Worm (Caenorhabditis elegans) whole organism, L4/young adult: ENCODE measurements around the gene F28F9.2.

Source experiments
- dao-5 ChIP-seq: sonication (generic microtip); optimal IDR thresholded peaks from 2 replicates; lab custom pipeline; 2016; ENCODE audit warnings: missing genotype, missing genetic modification characterization, moderate library complexity, missing compliant biosample characterization
- him-1 ChIP-seq: sonication (generic microtip); optimal IDR thresholded peaks from 2 replicates; lab custom pipeline; 2016; ENCODE audit warnings: missing genotype, missing genetic modification reagents, missing genetic modification characterization, missing compliant biosample characterization

- TF ChIP-seq him-1 (tag; lab: Kevin White, UChicago), result no peak
- no peak for TF ChIP-seq dao-5 (tag; lab: Kevin White, UChicago)
These were observed 24.3 kb upstream of the F28F9.2 start for ce11 chrIV:3815259-3815644.
